Worm (Caenorhabditis elegans) whole organism, L2 larva: ENCODE measurements around the gene F21C10.11.
A peak's percentile ranks its signal among the peaks of the same experiment; 100 is the strongest.

ENCODE experiments used
- R02D3.7 ChIP-seq: fragments of 150-350 bp; optimal IDR thresholded peaks from 2 replicates; lab custom pipeline; 2014; ENCODE audit warnings: missing biosample characterization, missing genetic modification characterization
- Y55F3AM.14 ChIP-seq: fragments of 200-800 bp; sonication (Bioruptor generic); optimal IDR thresholded peaks from 2 replicates; lab custom pipeline; 2018; ENCODE audit warnings: mild to moderate bottlenecking, missing genetic modification characterization, missing compliant biosample characterization
- ZK546.5 ChIP-seq: sonication (generic microtip); optimal IDR thresholded peaks from 2 replicates; lab custom pipeline; 2017; ENCODE audit warnings: missing biosample characterization, missing genetic modification characterization
- alr-1 ChIP-seq: fragments of 150-350 bp; optimal IDR thresholded peaks from 2 replicates; lab custom pipeline; 2014; ENCODE audit warnings: missing biosample characterization, missing genetic modification characterization
- aly-2 ChIP-seq: fragments of 150-350 bp; optimal IDR thresholded peaks from 2 replicates; lab custom pipeline; 2014; ENCODE audit warnings: missing biosample characterization, missing genetic modification characterization
- blmp-1 ChIP-seq: sonication (generic microtip); optimal IDR thresholded peaks from 2 replicates; lab custom pipeline; 2017; ENCODE audit warnings: missing genetic modification characterization, mild to moderate bottlenecking, missing compliant biosample characterization, antibody characterized with exemption, moderate library complexity; ENCODE audit not compliant: insufficient read depth
- ceh-16 ChIP-seq: fragments of 150-350 bp; optimal IDR thresholded peaks from 2 replicates; lab custom pipeline; 2014; ENCODE audit warnings: missing biosample characterization, missing genetic modification characterization
- ceh-82 ChIP-seq: fragments of 150-350 bp; optimal IDR thresholded peaks from 2 replicates; lab custom pipeline; 2014; ENCODE audit warnings: missing biosample characterization, missing genetic modification characterization
- crh-2 ChIP-seq: sonication (generic microtip); optimal IDR thresholded peaks from 2 replicates; lab custom pipeline; 2017; ENCODE audit warnings: missing biosample characterization, missing genetic modification characterization
- egl-27 ChIP-seq: sonication (generic microtip); optimal IDR thresholded peaks from 3 replicates; lab custom pipeline; 2017; ENCODE audit warnings: missing biosample characterization, missing genetic modification reagents, missing genetic modification characterization
- elt-1 ChIP-seq: fragments of 150-350 bp; optimal IDR thresholded peaks from 2 replicates; lab custom pipeline; 2014; ENCODE audit warnings: missing biosample characterization, missing genetic modification characterization
- fos-1 ChIP-seq: fragments of 150-350 bp; optimal IDR thresholded peaks from 2 replicates; lab custom pipeline; 2014; ENCODE audit warnings: missing biosample characterization, missing genetic modification characterization
- gmeb-1 ChIP-seq: fragments of 150-350 bp; optimal IDR thresholded peaks from 2 replicates; lab custom pipeline; 2014; ENCODE audit warnings: missing biosample characterization, missing genetic modification characterization
- lin-13 ChIP-seq: fragments of 150-350 bp; optimal IDR thresholded peaks from 2 replicates; lab custom pipeline; 2014; ENCODE audit warnings: missing biosample characterization, missing genetic modification reagents, missing genetic modification characterization
- lin-39 ChIP-seq: fragments of 150-350 bp; optimal IDR thresholded peaks from 2 replicates; lab custom pipeline; 2014; ENCODE audit warnings: missing biosample characterization, missing genetic modification reagents, missing genetic modification characterization
- lsy-2 ChIP-seq, 2 experiments: fragments of 150-350 bp in 1 of 2; sonication (generic microtip) in 1 of 2; optimal IDR thresholded peaks; 2 replicates each; lab custom pipeline; 2014 to 2017; ENCODE audit warnings: missing biosample characterization in 2 of 2, missing genetic modification characterization in 2 of 2
- mab-5 ChIP-seq: fragments of 150-350 bp; optimal IDR thresholded peaks from 2 replicates; lab custom pipeline; 2014; ENCODE audit warnings: missing biosample characterization, missing genetic modification characterization
- mbf-1 ChIP-seq: sonication (generic microtip); optimal IDR thresholded peaks from 2 replicates; lab custom pipeline; 2017; ENCODE audit warnings: missing biosample characterization, missing genetic modification characterization
- mdl-1 ChIP-seq, 2 experiments: fragments of 150-350 bp in 1 of 2; sonication (generic microtip) in 1 of 2; optimal IDR thresholded peaks; 2 replicates each; lab custom pipeline; 2017; ENCODE audit warnings: missing biosample characterization in 2 of 2, missing genetic modification characterization in 2 of 2
- nhr-10 ChIP-seq: sonication (generic microtip); optimal IDR thresholded peaks from 2 replicates; lab custom pipeline; 2017; ENCODE audit warnings: missing biosample characterization, missing genetic modification characterization
- nhr-12 ChIP-seq: fragments of 150-350 bp; optimal IDR thresholded peaks from 2 replicates; lab custom pipeline; 2014; ENCODE audit warnings: missing biosample characterization, missing genetic modification characterization
- nhr-129 ChIP-seq: fragments of 150-350 bp; optimal IDR thresholded peaks from 2 replicates; lab custom pipeline; 2014; ENCODE audit warnings: missing biosample characterization, missing genetic modification characterization
- nhr-21 ChIP-seq: fragments of 150-350 bp; optimal IDR thresholded peaks from 2 replicates; lab custom pipeline; 2014; ENCODE audit warnings: missing biosample characterization, missing genetic modification characterization
- nhr-23 ChIP-seq: fragments of 150-350 bp; optimal IDR thresholded peaks from 2 replicates; lab custom pipeline; 2014; ENCODE audit warnings: missing biosample characterization, missing genetic modification reagents, missing genetic modification characterization
- nhr-237 ChIP-seq: fragments of 150-350 bp; optimal IDR thresholded peaks from 2 replicates; lab custom pipeline; 2014; ENCODE audit warnings: missing biosample characterization, missing genetic modification characterization
- nhr-25 ChIP-seq: fragments of 150-350 bp; sonication (generic microtip); optimal IDR thresholded peaks from 3 replicates; lab custom pipeline; 2014; ENCODE audit warnings: missing biosample characterization, missing genetic modification characterization
- nhr-6 ChIP-seq: fragments of 150-350 bp; optimal IDR thresholded peaks from 2 replicates; lab custom pipeline; 2014; ENCODE audit warnings: missing biosample characterization, missing genetic modification characterization
- nhr-77 ChIP-seq: fragments of 150-350 bp; optimal IDR thresholded peaks from 2 replicates; lab custom pipeline; 2014; ENCODE audit warnings: missing biosample characterization, missing genetic modification characterization
- peb-1 ChIP-seq: fragments of 150-350 bp; optimal IDR thresholded peaks from 2 replicates; lab custom pipeline; 2014; ENCODE audit warnings: missing biosample characterization, missing genetic modification characterization
- sem-4 ChIP-seq: fragments of 150-350 bp; optimal IDR thresholded peaks from 2 replicates; lab custom pipeline; 2014; ENCODE audit warnings: missing biosample characterization, missing genetic modification reagents, missing genetic modification characterization
- skn-1 ChIP-seq: sonication (generic microtip); optimal IDR thresholded peaks from 2 replicates; lab custom pipeline; 2017; ENCODE audit warnings: missing biosample characterization, missing genetic modification characterization
- sma-3 ChIP-seq: sonication (generic microtip); optimal IDR thresholded peaks from 2 replicates; lab custom pipeline; 2016; ENCODE audit warnings: missing genetic modification reagents, missing genetic modification characterization, missing compliant biosample characterization
- sma-9 ChIP-seq, 2 experiments: fragments of 150-350 bp in 1 of 2; sonication (generic microtip) in 1 of 2; optimal IDR thresholded peaks; 2 replicates each; lab custom pipeline; 2014 to 2016; ENCODE audit warnings: missing genetic modification characterization in 2 of 2, mild to moderate bottlenecking in 1 of 2, missing biosample characterization in 1 of 2, missing compliant biosample characterization in 1 of 2, missing genetic modification reagents in 1 of 2, moderate library complexity in 1 of 2
- unc-39 ChIP-seq: fragments of 150-350 bp; optimal IDR thresholded peaks from 2 replicates; lab custom pipeline; 2014; ENCODE audit warnings: missing biosample characterization, missing genetic modification characterization
- unc-55 ChIP-seq: fragments of 150-350 bp; sonication (generic microtip); optimal IDR thresholded peaks from 3 replicates; lab custom pipeline; 2014; ENCODE audit warnings: missing biosample characterization, missing genetic modification reagents, missing genetic modification characterization
- unc-62 ChIP-seq: fragments of 150-350 bp; optimal IDR thresholded peaks from 2 replicates; lab custom pipeline; 2014; ENCODE audit warnings: missing biosample characterization, missing genetic modification reagents, missing genetic modification characterization
- ztf-1 ChIP-seq: fragments of 200-800 bp; sonication (Bioruptor generic); conservative IDR thresholded peaks from 2 replicates; pipeline ENCODE4 v1.3.6; 2022; ENCODE audit warnings: missing genetic modification characterization, missing compliant biosample characterization
- ztf-11 ChIP-seq: sonication (generic microtip); optimal IDR thresholded peaks from 2 replicates; lab custom pipeline; 2017; ENCODE audit warnings: missing biosample characterization, missing genetic modification characterization

Gene F21C10.11

DNA sequence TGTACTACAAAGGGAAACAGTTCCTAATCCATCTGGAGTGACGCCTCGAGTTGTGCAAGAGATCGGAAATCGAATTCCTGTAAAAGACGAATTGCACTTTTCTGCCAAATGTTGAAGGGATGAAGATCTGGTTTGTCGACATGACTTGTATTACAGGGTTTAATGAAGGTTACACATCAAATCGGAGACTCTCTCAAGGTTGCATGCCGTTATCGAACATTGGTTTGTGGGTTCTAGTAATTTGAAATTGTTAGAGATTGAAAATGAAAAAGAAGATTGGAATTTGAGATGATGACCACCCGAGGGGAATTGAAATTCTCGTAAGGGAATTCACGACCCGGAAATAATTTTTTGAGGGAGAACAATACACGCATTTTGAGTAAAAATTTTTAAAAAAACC lies 43.0 kb downstream of the F21C10.11 start:
- TF ChIP-seq sma-9 (GFP tag; optimal IDR thresholded peaks at IDR 0.05; lab: Kevin White, UChicago): peak; percentile 70
- no peak for TF ChIP-seq sma-9 (tag; optimal IDR thresholded peaks at IDR 0.05; lab: Kevin White, UChicago)
- no peak for TF ChIP-seq nhr-77 (tag; lab: Kevin White, UChicago)
- no peak for TF ChIP-seq ceh-82 (tag; lab: Kevin White, UChicago)
- no peak for TF ChIP-seq unc-39 (tag; lab: Kevin White, UChicago)
- no peak for TF ChIP-seq elt-1 (tag; lab: Kevin White, UChicago)
- no peak for TF ChIP-seq Y55F3AM.14 (GFP tag; lab: Kevin White, UChicago)
- TF ChIP-seq peb-1 (tag; lab: Kevin White, UChicago): no peak
- TF ChIP-seq nhr-23 (tag; lab: Kevin White, UChicago): no peak
- no peak for TF ChIP-seq nhr-10 (tag; lab: Kevin White, UChicago)
- TF ChIP-seq aly-2: no peak
- TF ChIP-seq lin-13 (GFP tag; lab: Kevin White, UChicago): no peak
- TF ChIP-seq R02D3.7 (tag; lab: Kevin White, UChicago): no peak
- no peak for TF ChIP-seq mab-5 (tag; lab: Kevin White, UChicago)
- TF ChIP-seq nhr-21 (tag; lab: Kevin White, UChicago): no peak
- TF ChIP-seq lin-39 (tag; lab: Kevin White, UChicago): no peak
- no peak for TF ChIP-seq egl-27 (tag; lab: Kevin White, UChicago)
- TF ChIP-seq ceh-16 (tag; lab: Kevin White, UChicago): peak; percentile 58
- no peak for TF ChIP-seq unc-62
- no peak for TF ChIP-seq mdl-1 (tag; optimal IDR thresholded peaks at IDR 0.05; lab: Kevin White, UChicago)
- TF ChIP-seq fos-1 (tag; lab: Kevin White, UChicago): no peak
- TF ChIP-seq nhr-12 (tag; lab: Kevin White, UChicago): no peak
- peak; percentile 37 for TF ChIP-seq blmp-1 (tag; lab: Kevin White, UChicago)
- no peak for TF ChIP-seq sem-4 (tag; lab: Kevin White, UChicago)
- no peak for TF ChIP-seq ztf-11 (tag; lab: Kevin White, UChicago)
- TF ChIP-seq lsy-2 (tag; optimal IDR thresholded peaks at IDR 0.05; lab: Kevin White, UChicago): no peak
- peak; percentile 8 for TF ChIP-seq nhr-6 (tag; lab: Kevin White, UChicago)
- TF ChIP-seq nhr-25 (tag; lab: Kevin White, UChicago): peak; percentile 44
- TF ChIP-seq nhr-129 (tag; lab: Kevin White, UChicago): peak; percentile 21
- TF ChIP-seq skn-1 (tag; lab: Kevin White, UChicago): no peak
- TF ChIP-seq nhr-237: no peak
- no peak for TF ChIP-seq ZK546.5 (tag; lab: Kevin White, UChicago)
- no peak for TF ChIP-seq ztf-1 (GFP tag; lab: Robert Waterston, UW)
- TF ChIP-seq sma-3 (GFP tag; lab: Kevin White, UChicago): no peak
- TF ChIP-seq mbf-1 (tag; lab: Kevin White, UChicago): no peak
- no peak for TF ChIP-seq alr-1 (tag; lab: Kevin White, UChicago)
- TF ChIP-seq unc-55 (GFP tag; lab: Kevin White, UChicago): no peak
- TF ChIP-seq crh-2 (tag; lab: Kevin White, UChicago): peak; percentile 18
- no peak for TF ChIP-seq gmeb-1 (tag; lab: Kevin White, UChicago)

DNA sequence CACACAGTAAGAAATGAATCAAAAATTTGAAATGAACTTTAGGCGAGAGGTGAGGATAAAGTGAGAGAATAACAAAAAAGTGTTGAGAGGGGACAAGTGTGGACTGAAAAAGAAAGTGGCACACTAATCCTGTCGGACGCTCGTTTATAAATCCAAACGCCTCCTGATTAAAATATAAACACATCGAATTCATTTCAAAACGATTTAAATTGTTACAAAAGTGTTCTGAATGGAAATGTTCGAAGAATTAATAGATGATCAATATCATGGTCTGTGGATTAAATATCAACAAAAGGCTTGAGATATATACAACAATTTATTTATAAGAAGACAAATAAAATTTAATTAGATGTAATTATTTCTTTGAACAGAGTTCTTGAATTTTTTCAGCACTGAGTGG lies 44.8 kb downstream of the F21C10.11 start, which contains the start of gene B0222.11:
TSS of gene B0222.11 (minus strand) at position 101 of the 400 bp plus-strand sequence.
- TF ChIP-seq sem-4 (tag; lab: Kevin White, UChicago): no peak

DNA sequence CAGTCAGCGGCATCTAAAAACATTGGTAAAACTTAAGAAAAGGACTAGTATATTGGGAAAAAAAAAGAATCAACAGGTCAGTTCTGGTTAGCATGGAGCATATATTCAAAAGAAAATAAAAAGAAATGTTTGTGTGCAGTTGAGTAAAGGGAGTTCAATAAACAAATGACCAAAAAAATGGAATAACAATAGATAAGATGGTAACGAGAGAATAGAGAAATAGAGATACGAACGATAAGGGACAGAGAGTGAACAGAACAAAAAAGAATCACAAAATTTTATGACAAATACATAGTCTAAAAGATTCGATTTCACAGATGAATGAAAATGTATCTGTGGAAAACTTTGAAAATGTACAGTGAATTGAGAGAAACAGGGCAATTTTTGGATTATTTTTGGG lies 49.7 kb downstream of the F21C10.11 start, which contains the start of gene gad-3:
TSS of gene gad-3 (minus strand) at position 17 of the 400 bp plus-strand sequence.
- TF ChIP-seq nhr-25 (tag; lab: Kevin White, UChicago) (no peak), fos-1 (tag; lab: Kevin White, UChicago) (peak; percentile 44)
